Fruit fly (Drosophila melanogaster) whole organism: ENCODE results near the gene CG3277.

Source experiments
- CG8478 ChIP-seq: fragments of >200 bp; optimal IDR thresholded peaks from 2 replicates; lab custom pipeline; 2018; ENCODE audit warnings: inconsistent platforms
- Dll ChIP-seq: fragments of >200 bp; optimal IDR thresholded peaks from 2 replicates; lab custom pipeline; 2017
- EcR ChIP-seq, 2 experiments: fragments of >200 bp; optimal IDR thresholded peaks; 2 replicates each; lab custom pipeline; 2017; ENCODE audit warnings: missing biosample characterization in 2 of 2, missing genetic modification characterization in 2 of 2, missing genetic modification reagents in 2 of 2
- pan ChIP-seq: fragments of >200 bp; optimal IDR thresholded peaks from 2 replicates; lab custom pipeline; 2017
- psq ChIP-seq: fragments of >200 bp; optimal IDR thresholded peaks from 2 replicates; lab custom pipeline; 2017
- usp ChIP-seq: fragments of >200 bp; optimal IDR thresholded peaks from 2 replicates; lab custom pipeline; 2017; ENCODE audit warnings: missing biosample characterization, missing genetic modification characterization, mixed read lengths

DNA sequence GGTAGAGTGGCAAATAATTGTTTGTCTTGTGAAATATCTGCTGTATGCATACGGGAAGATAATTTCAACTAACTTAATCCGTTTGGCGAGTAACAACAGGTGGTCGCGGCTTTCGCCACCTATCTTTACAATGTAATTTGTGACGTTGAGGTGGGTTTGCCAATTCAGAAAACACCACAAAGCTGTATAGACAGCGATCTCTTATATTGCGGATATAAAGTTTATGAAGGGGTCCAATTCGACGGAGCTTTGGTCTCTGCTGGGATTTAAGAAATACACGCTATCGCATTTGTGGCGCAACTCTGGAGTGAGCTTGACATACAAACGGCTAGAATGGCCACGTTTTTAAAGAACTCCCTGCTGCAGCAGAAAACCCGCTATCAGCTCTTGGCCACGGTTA is 23.7 kb downstream of the CG3277 start, which contains the start of gene CG33282:
- no peak for TF ChIP-seq usp
- TF ChIP-seq pan (lab: Kevin White, UChicago) = no peak
- TF ChIP-seq psq = no peak
- no peak for TF ChIP-seq CG8478 (lab: Kevin White, UChicago)
- TF ChIP-seq EcR (GFP tag; optimal IDR thresholded peaks at IDR 0.05; lab: Kevin White, UChicago) = no peak
- no peak for TF ChIP-seq Dll (lab: Kevin White, UChicago)
